Worm (Caenorhabditis elegans): Measurements from ENCODE around the gene C31E10.6.
A peak's percentile ranks its signal among the peaks of the same experiment; 100 is the strongest.

Gene C31E10.6

DNA sequence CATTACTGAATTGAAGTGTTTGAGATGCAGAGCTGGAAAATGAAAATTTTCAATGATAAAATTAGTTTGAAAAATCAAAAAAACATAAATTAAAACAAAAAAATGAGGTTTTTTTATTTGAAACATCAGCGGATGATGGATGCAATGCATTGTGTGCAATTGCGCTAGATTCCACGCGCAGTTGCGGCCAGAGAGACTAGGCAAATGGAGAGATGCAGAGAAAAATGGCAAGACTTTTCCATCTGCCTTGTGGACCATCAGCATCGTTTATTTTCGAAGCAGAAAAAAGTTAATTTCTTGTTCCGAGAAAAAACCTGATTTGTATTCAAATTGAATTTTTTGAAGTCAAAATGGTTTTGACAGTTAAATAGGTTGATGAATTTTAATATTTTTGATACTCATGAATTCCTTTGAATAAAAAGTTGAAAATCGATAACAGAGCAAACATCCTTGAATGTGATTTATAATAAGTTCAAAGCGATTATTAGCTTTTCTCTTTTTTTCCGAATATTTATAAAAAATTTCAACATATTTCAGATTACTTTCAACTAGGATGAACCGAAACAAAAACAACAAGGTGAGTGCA, at the start of gene C31E10.6, which contains the start of gene C31E10.5:
Gene C31E10.6, plus strand, starts transcription at position 536 of the 586 bp plus-strand sequence.
Gene C31E10.5, minus strand, starts transcription at position 32 of the 586 bp plus-strand sequence.
- TF ChIP-seq unc-39 (tag; optimal IDR thresholded peaks at IDR 0.05): no peak
- TF ChIP-seq lin-13 (GFP tag; optimal IDR thresholded peaks at IDR 0.05): peak; percentile 49
- peak in 1 of 2 experiments; percentile 7 for TF ChIP-seq mdl-1 (tag; optimal IDR thresholded peaks at IDR 0.05)
- no peak for TF ChIP-seq ztf-11 (tag; optimal IDR thresholded peaks at IDR 0.05)
- peak; percentile 60 for TF ChIP-seq F13H6.1 (tag; optimal IDR thresholded peaks at IDR 0.05)
- peak; percentile 61 for TF ChIP-seq nhr-129 (tag; optimal IDR thresholded peaks at IDR 0.05)
- TF ChIP-seq gmeb-1 (tag; optimal IDR thresholded peaks at IDR 0.05): peak; percentile 46
- TF ChIP-seq fos-1 (tag; optimal IDR thresholded peaks at IDR 0.05): peak; percentile 34
- peak; percentile 14 for TF ChIP-seq nhr-21 (tag; optimal IDR thresholded peaks at IDR 0.05)
- TF ChIP-seq sem-4 (tag; optimal IDR thresholded peaks at IDR 0.05): peak; percentile 26
- peak; percentile 71 for TF ChIP-seq unc-55 (GFP tag; optimal IDR thresholded peaks at IDR 0.05)
- no peak for TF ChIP-seq ztf-1 (GFP tag; conservative IDR thresholded peaks at IDR 0.05)
- peak; percentile 45 for TF ChIP-seq crh-2 (tag; optimal IDR thresholded peaks at IDR 0.05)
- TF ChIP-seq lsy-2 (tag; optimal IDR thresholded peaks at IDR 0.05): peak in 1 of 2 experiments; percentile 32
- peak; percentile 66 for TF ChIP-seq C34F6.9 (tag; optimal IDR thresholded peaks at IDR 0.05)
- TF ChIP-seq sma-3 (GFP tag; optimal IDR thresholded peaks at IDR 0.05): peak; percentile 19
- TF ChIP-seq ama-1 (optimal IDR thresholded peaks at IDR 0.05): no peak
- no peak for TF ChIP-seq ZK546.5 (tag; optimal IDR thresholded peaks at IDR 0.05)
- no peak for TF ChIP-seq nhr-12 (tag; optimal IDR thresholded peaks at IDR 0.05)

DNA sequence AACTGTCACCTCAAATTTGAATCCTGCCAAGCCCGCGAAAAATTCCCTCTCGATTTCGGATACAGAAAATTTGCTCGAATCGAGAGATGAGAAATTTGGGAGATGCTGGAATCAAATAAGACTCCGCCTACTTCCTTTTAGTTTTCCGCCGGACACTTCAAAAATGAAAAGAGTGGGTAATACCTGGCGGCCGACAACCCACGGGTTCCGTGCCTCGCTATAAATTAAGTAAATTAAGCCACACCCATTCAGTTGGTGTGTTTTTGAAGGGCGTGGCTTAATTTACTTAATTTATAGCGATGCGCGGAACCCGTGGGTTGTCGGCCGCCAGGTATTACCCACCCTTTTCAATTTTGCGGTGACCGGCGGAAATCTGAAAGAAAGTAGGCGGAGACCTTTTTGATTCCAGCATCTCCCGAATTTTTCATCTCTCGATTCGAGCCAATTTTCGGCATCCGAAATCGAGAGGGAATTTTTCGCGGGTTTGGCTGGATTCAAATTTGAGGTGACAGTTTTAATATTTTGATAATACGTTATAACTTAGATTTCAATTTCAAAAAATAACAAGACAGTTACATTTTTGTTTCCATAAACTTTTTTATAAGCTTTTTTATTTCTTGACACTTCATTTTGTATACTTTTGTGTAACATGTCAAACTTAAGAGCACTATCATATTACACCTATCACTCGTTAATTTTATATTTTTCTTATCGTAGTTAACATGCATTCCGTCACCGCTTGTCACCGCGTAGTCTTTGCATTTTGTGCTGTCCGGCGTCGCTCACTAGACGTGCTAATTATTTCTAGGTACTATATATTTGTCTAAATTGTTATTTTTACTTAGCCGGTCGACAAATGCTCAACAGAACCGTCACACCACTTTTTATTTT, 49.2 kb upstream of the C31E10.6 start:
- peak; percentile 81 for TF ChIP-seq fos-1 (tag; optimal IDR thresholded peaks at IDR 0.05)
- TF ChIP-seq snpc-4 (tag; optimal IDR thresholded peaks at IDR 0.05): no peak

DNA sequence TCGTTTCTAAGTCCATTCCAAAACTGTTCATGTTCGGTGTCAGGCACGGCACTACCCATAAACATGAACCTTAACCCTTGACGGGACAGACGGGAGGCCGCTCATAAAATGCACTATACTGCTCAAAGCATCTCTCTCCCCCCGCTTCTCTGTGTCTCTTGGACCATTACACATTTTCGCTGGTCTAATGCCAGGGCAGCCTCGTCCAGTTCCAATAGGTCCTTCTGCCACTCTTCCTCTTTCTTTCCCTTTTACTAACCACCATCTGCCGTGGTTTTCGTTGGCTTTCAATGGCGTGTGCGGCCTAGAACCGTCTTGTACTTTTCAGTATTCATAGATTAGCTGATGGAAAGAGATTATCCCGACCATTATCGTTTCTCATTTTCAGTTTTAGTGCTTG, 48.0 kb upstream of the C31E10.6 start:
- TF ChIP-seq crh-2 (tag; optimal IDR thresholded peaks at IDR 0.05) (no peak), nhr-25 (tag; optimal IDR thresholded peaks at IDR 0.05) (no peak), ztf-4 (tag; optimal IDR thresholded peaks at IDR 0.05) (no peak), nhr-129 (tag; optimal IDR thresholded peaks at IDR 0.05) (peak; percentile 0)

DNA sequence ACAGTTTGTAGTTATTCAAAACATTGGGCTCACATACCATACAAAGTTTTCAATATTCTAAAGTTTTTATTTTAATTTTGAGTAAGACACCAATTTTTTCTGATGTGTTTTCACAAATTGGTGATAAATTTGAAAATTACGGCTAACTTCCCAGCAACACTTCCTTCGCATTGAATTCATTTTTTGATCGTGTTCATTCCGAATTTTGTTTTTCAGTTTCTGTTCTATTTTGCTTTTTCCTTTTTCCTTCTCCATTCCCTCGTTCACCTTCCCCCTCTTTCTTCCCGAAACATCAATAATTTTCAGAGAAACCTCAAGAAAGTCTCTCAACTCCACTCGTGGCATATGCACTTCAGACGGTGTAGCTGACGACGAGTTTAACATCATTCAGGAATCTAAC, 47.3 kb upstream of the C31E10.6 start, which contains the start of gene alg-1:
Gene alg-1, plus strand, starts transcription at position 301 of the 400 bp plus-strand sequence.
- TF ChIP-seq lin-11 (tag; optimal IDR thresholded peaks at IDR 0.05) (no peak), ceh-16 (tag; optimal IDR thresholded peaks at IDR 0.05) (no peak)

DNA sequence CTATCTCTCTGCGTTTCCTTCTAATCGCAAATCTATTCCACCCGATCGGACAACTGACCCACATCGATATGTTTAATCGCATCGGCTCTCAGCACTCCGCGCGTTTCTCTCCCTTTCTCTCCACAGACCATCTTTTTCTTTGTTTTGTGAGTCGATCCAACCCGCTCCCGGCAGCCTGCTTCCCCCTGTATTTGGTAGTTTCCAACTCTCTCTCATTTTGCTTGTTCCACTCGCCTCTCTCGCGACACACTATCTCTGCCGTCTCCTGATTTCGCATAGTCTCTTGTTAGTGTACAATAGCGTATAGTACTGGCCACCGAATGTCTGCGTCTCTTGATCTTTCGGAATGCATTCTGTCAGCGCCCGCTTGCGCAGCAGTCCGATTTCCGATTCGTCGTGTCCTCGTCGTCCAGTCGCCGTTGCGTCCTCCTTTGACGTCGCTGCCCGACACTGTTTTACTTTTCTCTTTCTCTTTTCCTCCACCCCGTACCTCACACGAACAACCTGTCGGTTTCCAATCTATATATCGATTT, 45.5 kb upstream of the C31E10.6 start:
- no peak for TF ChIP-seq nhr-77 (tag; optimal IDR thresholded peaks at IDR 0.05)
- TF ChIP-seq nhr-237 (tag; optimal IDR thresholded peaks at IDR 0.05): no peak
- no peak for TF ChIP-seq skn-1 (tag; optimal IDR thresholded peaks at IDR 0.05)
- peak; percentile 8 for TF ChIP-seq lin-13 (GFP tag; optimal IDR thresholded peaks at IDR 0.05)
- TF ChIP-seq peb-1 (tag; optimal IDR thresholded peaks at IDR 0.05): no peak
- no peak for TF ChIP-seq ama-1 (optimal IDR thresholded peaks at IDR 0.05)
- peak; percentile 7 for TF ChIP-seq ceh-16 (tag; optimal IDR thresholded peaks at IDR 0.05)
- TF ChIP-seq blmp-1 (tag; optimal IDR thresholded peaks at IDR 0.05; ENCODE audit: insufficient read depth): peak; percentile 30
- TF ChIP-seq lin-39 (tag; optimal IDR thresholded peaks at IDR 0.05): no peak
- no peak for TF ChIP-seq nhr-10 (tag; optimal IDR thresholded peaks at IDR 0.05)
- no peak for TF ChIP-seq elt-1 (tag; optimal IDR thresholded peaks at IDR 0.05)
- TF ChIP-seq ztf-1 (GFP tag; conservative IDR thresholded peaks at IDR 0.05): no peak
- no peak for TF ChIP-seq mbf-1 (tag; optimal IDR thresholded peaks at IDR 0.05)
- peak; percentile 53 for TF ChIP-seq crh-2 (tag; optimal IDR thresholded peaks at IDR 0.05)
- TF ChIP-seq gmeb-1 (tag; optimal IDR thresholded peaks at IDR 0.05): peak; percentile 20
- TF ChIP-seq lin-11 (tag; optimal IDR thresholded peaks at IDR 0.05): no peak
- TF ChIP-seq nhr-23 (tag; optimal IDR thresholded peaks at IDR 0.05): no peak
- peak in 1 of 2 experiments; percentile 28 for TF ChIP-seq lsy-2 (tag; optimal IDR thresholded peaks at IDR 0.05)
- TF ChIP-seq dmd-4 (tag; optimal IDR thresholded peaks at IDR 0.05): no peak
- TF ChIP-seq ZK546.5 (tag; optimal IDR thresholded peaks at IDR 0.05): no peak
- TF ChIP-seq alr-1 (tag; optimal IDR thresholded peaks at IDR 0.05): no peak
- peak; percentile 63 for TF ChIP-seq egl-27 (tag; optimal IDR thresholded peaks at IDR 0.05)
- TF ChIP-seq nhr-6 (tag; optimal IDR thresholded peaks at IDR 0.05): no peak
- TF ChIP-seq R02D3.7 (tag; optimal IDR thresholded peaks at IDR 0.05): no peak
- no peak for TF ChIP-seq Y55F3AM.14 (GFP tag; optimal IDR thresholded peaks at IDR 0.05)
- peak; percentile 73 for TF ChIP-seq nhr-21 (tag; optimal IDR thresholded peaks at IDR 0.05)
- peak; percentile 44 for TF ChIP-seq fos-1 (tag; optimal IDR thresholded peaks at IDR 0.05)
- TF ChIP-seq snpc-4 (tag; optimal IDR thresholded peaks at IDR 0.05): no peak
- no peak for TF ChIP-seq unc-62 (GFP tag; optimal IDR thresholded peaks at IDR 0.05)
- TF ChIP-seq ztf-4 (tag; optimal IDR thresholded peaks at IDR 0.05): no peak
- no peak for TF ChIP-seq sem-4 (tag; optimal IDR thresholded peaks at IDR 0.05)
